Worm (Caenorhabditis elegans): Measurements from ENCODE around the gene igeg-2.

The igeg-2 gene

ce11 chrX:11472953-11473671, 26.7 kb upstream of the igeg-2 start (continued):
- TF ChIP-seq set-16 (GFP tag; IDR thresholded peaks at IDR 0.05) (peak; percentile 98), ceh-28 (tag; optimal IDR thresholded peaks at IDR 0.05) (no peak), ceh-44 (GFP tag; IDR thresholded peaks at IDR 0.05) (0 out of 2 replicates have a peak, but pooled peaks have one; percentile 45), Y75B8A.6 (GFP tag; IDR thresholded peaks at IDR 0.05) (no peak)

DNA sequence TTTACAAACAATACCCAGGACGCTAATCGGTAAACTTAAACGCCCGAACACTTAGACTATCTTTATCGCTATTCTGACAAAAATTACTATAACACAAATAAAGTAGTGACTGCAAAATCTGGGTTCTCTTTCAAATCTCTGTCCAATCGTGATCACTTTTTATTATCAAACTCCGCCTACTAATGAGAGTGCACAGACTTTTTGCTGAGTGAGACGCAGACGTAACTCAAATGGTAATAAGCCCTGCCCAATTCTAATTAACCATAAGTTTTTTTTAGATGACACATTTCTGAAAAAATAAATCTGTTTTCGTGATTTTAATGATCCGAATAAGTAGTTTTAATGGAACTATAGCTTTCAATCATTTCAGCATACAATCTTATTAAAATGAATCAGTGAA, 26.0 kb upstream of the igeg-2 start:
- no peak for TF ChIP-seq hmg-1.1 (GFP tag; IDR thresholded peaks at IDR 0.05)
- TF ChIP-seq aha-1 (tag) = peak; percentile 60

DNA sequence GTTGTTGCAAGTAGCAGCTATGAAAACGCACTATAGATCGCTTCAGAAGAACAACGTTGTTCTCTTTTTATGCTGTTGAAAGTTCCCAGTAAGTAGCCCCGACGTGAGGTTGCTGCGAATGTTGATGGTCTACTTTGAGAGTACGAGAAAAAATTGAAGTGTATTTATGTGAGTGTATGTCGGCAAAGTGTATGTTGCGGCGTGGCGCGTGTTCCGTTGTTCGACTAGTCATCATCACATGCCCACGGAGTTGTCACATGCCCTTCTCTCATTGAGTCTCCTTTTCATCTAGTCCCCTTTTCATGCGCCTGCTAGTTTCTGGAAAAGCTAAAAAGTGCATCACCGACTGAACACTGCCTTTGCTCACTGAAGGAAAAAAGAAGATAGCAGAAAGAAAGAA, 25.5 kb upstream of the igeg-2 start:
- no peak for TF ChIP-seq nhr-102 (tag; optimal IDR thresholded peaks at IDR 0.05)
- no peak for TF ChIP-seq ceh-82 (tag; optimal IDR thresholded peaks at IDR 0.05)
- no peak for TF ChIP-seq skn-1 (tag; optimal IDR thresholded peaks at IDR 0.05)
- TF ChIP-seq nhr-42 (GFP tag; IDR thresholded peaks at IDR 0.05) = no peak
- TF ChIP-seq tag-97 (GFP tag; IDR thresholded peaks at IDR 0.05) = no peak
- TF ChIP-seq nhr-237 (tag; optimal IDR thresholded peaks at IDR 0.05) = no peak
- TF ChIP-seq spr-1 (tag; optimal IDR thresholded peaks at IDR 0.05) = no peak
- no peak for TF ChIP-seq snpc-4 (tag; optimal IDR thresholded peaks at IDR 0.05)
- TF ChIP-seq nhr-77 (tag; optimal IDR thresholded peaks at IDR 0.05) = peak; percentile 12
- TF ChIP-seq lin-1 (GFP tag; IDR thresholded peaks at IDR 0.05) = 0 out of 2 replicates have a peak, but pooled peaks have one; percentile 48
- no peak for TF ChIP-seq php-3 (GFP tag; IDR thresholded peaks at IDR 0.05)
- TF ChIP-seq rbr-2 (tag; optimal IDR thresholded peaks at IDR 0.05) = peak; percentile 65
- peak in 1 of 2 experiments; percentile 86 for TF ChIP-seq hif-1 (tag; optimal IDR thresholded peaks at IDR 0.05)
- TF ChIP-seq daf-19 (GFP tag; conservative IDR thresholded peaks at IDR 0.05) = no peak
- TF ChIP-seq nhr-25 (tag; optimal IDR thresholded peaks at IDR 0.05; ENCODE audit: borderline replicate concordance, insufficient read depth) = no peak
- peak; percentile 45; the same call in 1 of the 2 replicates for TF ChIP-seq snpc-1.2 (GFP tag; IDR thresholded peaks at IDR 0.05)
- no peak for TF ChIP-seq zip-2 (tag; optimal IDR thresholded peaks at IDR 0.05)
- no peak for TF ChIP-seq nhr-41 (GFP tag; IDR thresholded peaks at IDR 0.05)
- TF ChIP-seq ztf-11 (tag; optimal IDR thresholded peaks at IDR 0.05) = no peak
- TF ChIP-seq madf-9 (GFP tag; conservative IDR thresholded peaks at IDR 0.05) = peak; percentile 76; the same call in 1 of the 2 replicates
- TF ChIP-seq nhr-10 (tag; optimal IDR thresholded peaks at IDR 0.05) = peak; percentile 20
- TF ChIP-seq arid-1 (GFP tag; conservative IDR thresholded peaks at IDR 0.05) = no peak
- no peak for TF ChIP-seq egl-27 (tag; optimal IDR thresholded peaks at IDR 0.05)
- no peak for TF ChIP-seq ceh-44 (GFP tag; IDR thresholded peaks at IDR 0.05)
- no peak for TF ChIP-seq ZK337.2 (GFP tag; IDR thresholded peaks at IDR 0.05)
- no peak for TF ChIP-seq pqm-1 (tag; optimal IDR thresholded peaks at IDR 0.05)
- TF ChIP-seq duxl-1 (tag; optimal IDR thresholded peaks at IDR 0.05; ENCODE audit: poor library complexity) = no peak
- TF ChIP-seq ceh-62 (tag; optimal IDR thresholded peaks at IDR 0.05) = no peak
- TF ChIP-seq lim-7 (GFP tag; IDR thresholded peaks at IDR 0.05) = no peak
- no peak for TF ChIP-seq D1046.2 (GFP tag; IDR thresholded peaks at IDR 0.05)
- TF ChIP-seq nhr-11 (tag; optimal IDR thresholded peaks at IDR 0.05) = peak; percentile 94
- peak; percentile 32; the same call in 1 of the 2 replicates for TF ChIP-seq T26A8.4 (GFP tag; IDR thresholded peaks at IDR 0.05)
- 0 out of 2 replicates have a peak, but pooled peaks have one; percentile 60 for TF ChIP-seq saeg-2 (GFP tag; IDR thresholded peaks at IDR 0.05)
- no peak for TF ChIP-seq F44E2.7 (GFP tag; IDR thresholded peaks at IDR 0.05)
- TF ChIP-seq R02D3.7 (tag; optimal IDR thresholded peaks at IDR 0.05) = no peak
- no peak for TF ChIP-seq nhr-76 (tag; optimal IDR thresholded peaks at IDR 0.05)
- no peak for TF ChIP-seq Y48G9A.11 (GFP tag; IDR thresholded peaks at IDR 0.05)
- TF ChIP-seq spr-3 (GFP tag; optimal IDR thresholded peaks at IDR 0.05) = no peak
- TF ChIP-seq nhr-28 (tag; optimal IDR thresholded peaks at IDR 0.05) = peak; percentile 82
- peak; percentile 28 for TF ChIP-seq nhr-48 (tag; optimal IDR thresholded peaks at IDR 0.05)
- 0 out of 2 replicates have a peak, but pooled peaks have one; percentile 44 for TF ChIP-seq pha-4 (GFP tag; IDR thresholded peaks at IDR 0.05)
- no peak for TF ChIP-seq pha-4 (tag; optimal IDR thresholded peaks at IDR 0.05)
- TF ChIP-seq fos-1 (tag; optimal IDR thresholded peaks at IDR 0.05) = no peak

Measured in whole organism, L4 larva.